Fruit fly (Drosophila melanogaster) whole organism, embryonic: Measurements from ENCODE around the gene Naa80.
A peak's percentile ranks its signal among the peaks of the same experiment; 100 is the strongest.

ENCODE experiments used
- ATbp ChIP-seq: fragments of 200-800 bp; sonication (Bioruptor generic); optimal IDR thresholded peaks from 2 replicates; lab custom pipeline; 2017; ENCODE audit warnings: missing biosample characterization, mild to moderate bottlenecking, missing genetic modification characterization, missing genetic modification reagents
- Adf1 ChIP-seq: fragments of 200-800 bp; sonication (Bioruptor generic); IDR thresholded peaks from 2 replicates; pipeline ENCODE4 v1.3.6; 2022; ENCODE audit warnings: missing biosample characterization, missing genetic modification characterization
- CG10366 ChIP-seq: fragments of 200-800 bp; sonication (Bioruptor generic); IDR thresholded peaks from 2 replicates; pipeline ENCODE4 v1.3.6; 2022; ENCODE audit warnings: missing biosample characterization, missing genetic modification characterization
- CG11696 ChIP-seq: fragments of 200-800 bp; sonication (Bioruptor generic); IDR thresholded peaks from 2 replicates; pipeline ENCODE4 v1.3.6; 2022; ENCODE audit warnings: missing biosample characterization, missing genetic modification characterization
- CG12391 ChIP-seq: fragments of 200-800 bp; sonication (Bioruptor generic); optimal IDR thresholded peaks from 3 replicates; lab custom pipeline; 2018; ENCODE audit warnings: missing biosample characterization, mild to moderate bottlenecking, missing genetic modification characterization, moderate library complexity
- CG17802 ChIP-seq: fragments of 200-800 bp; sonication (Bioruptor generic); optimal IDR thresholded peaks from 2 replicates; lab custom pipeline; 2018; ENCODE audit warnings: missing biosample characterization, mild to moderate bottlenecking, missing genetic modification characterization, moderate library complexity
- CG18599 ChIP-seq: fragments of 200-800 bp; sonication (Bioruptor generic); optimal IDR thresholded peaks from 3 replicates; lab custom pipeline; 2017; ENCODE audit warnings: missing biosample characterization, missing genetic modification characterization, mild to moderate bottlenecking, moderate library complexity, missing genetic modification reagents
- CG3163 ChIP-seq: fragments of 200-800 bp; sonication (Bioruptor generic); optimal IDR thresholded peaks from 3 replicates; lab custom pipeline; 2016; ENCODE audit warnings: missing biosample characterization, missing genetic modification characterization
- CG32772 ChIP-seq: fragments of 200-800 bp; sonication (Bioruptor generic); IDR thresholded peaks from 2 replicates; pipeline ENCODE4 v1.3.6; 2022; ENCODE audit warnings: missing biosample characterization, missing genetic modification characterization
- CG34422 ChIP-seq: fragments of 200-800 bp; sonication (Bioruptor generic); IDR thresholded peaks from 3 replicates; pipeline ENCODE4 v1.3.6; 2022; ENCODE audit warnings: missing biosample characterization, missing genetic modification characterization
- CG4820 ChIP-seq: fragments of 200-800 bp; sonication (Bioruptor generic); optimal IDR thresholded peaks from 3 replicates; lab custom pipeline; 2016; ENCODE audit warnings: missing biosample characterization, missing genetic modification characterization
- CG6175 ChIP-seq: fragments of 200-800 bp; sonication (Bioruptor generic); IDR thresholded peaks from 3 replicates; pipeline ENCODE4 v1.3.6; 2022; ENCODE audit warnings: missing biosample characterization, missing genetic modification characterization
- CG7839 ChIP-seq: fragments of 200-800 bp; sonication (Bioruptor generic); optimal IDR thresholded peaks from 3 replicates; lab custom pipeline; 2018; ENCODE audit warnings: missing biosample characterization, mild to moderate bottlenecking, missing genetic modification characterization, moderate library complexity
- CG9797 ChIP-seq: fragments of 200-800 bp; sonication (Bioruptor generic); optimal IDR thresholded peaks from 3 replicates; lab custom pipeline; 2018; ENCODE audit warnings: missing biosample characterization, mild to moderate bottlenecking, missing genetic modification characterization
- CG9932 ChIP-seq: fragments of 200-800 bp; sonication (Bioruptor generic); IDR thresholded peaks from 2 replicates; pipeline ENCODE4 v1.3.6; 2022; ENCODE audit warnings: missing biosample characterization, missing genetic modification characterization
- CTCF ChIP-seq: fragments of 200-800 bp; sonication (Bioruptor generic); optimal IDR thresholded peaks from 2 replicates; lab custom pipeline; 2017; ENCODE audit warnings: missing biosample characterization, mild to moderate bottlenecking, missing genetic modification characterization, moderate library complexity
- Dbx ChIP-seq: fragments of 200-800 bp; sonication (Bioruptor generic); IDR thresholded peaks from 3 replicates; pipeline ENCODE4 v1.3.6; 2022; ENCODE audit warnings: missing biosample characterization, missing genetic modification characterization
- Drgx ChIP-seq: fragments of 200-800 bp; sonication (Bioruptor generic); IDR thresholded peaks from 2 replicates; pipeline ENCODE4 v1.3.6; 2022; ENCODE audit warnings: missing biosample characterization, missing genetic modification characterization
- Ets97D ChIP-seq: fragments of 200-800 bp; sonication (Bioruptor generic); optimal IDR thresholded peaks from 3 replicates; lab custom pipeline; 2016; ENCODE audit warnings: missing biosample characterization, missing genetic modification characterization
- MTF-1 ChIP-seq: fragments of 200-800 bp; sonication (Bioruptor generic); optimal IDR thresholded peaks from 2 replicates; lab custom pipeline; 2018; ENCODE audit warnings: missing biosample characterization, mild to moderate bottlenecking, missing genetic modification characterization, borderline replicate concordance
- Med ChIP-seq: fragments of 200-800 bp; sonication (Bioruptor generic); peaks from one replicate; lab custom pipeline; 2016; ENCODE audit warnings: missing biosample characterization, missing genetic modification characterization, mild to moderate bottlenecking, inconsistent platforms, moderate library complexity
- Nf-YA ChIP-seq: fragments of 200-800 bp; sonication (Bioruptor generic); IDR thresholded peaks from 2 replicates; pipeline ENCODE4 v1.3.6; 2022; ENCODE audit warnings: missing biosample characterization, missing genetic modification characterization
- PHDP ChIP-seq: fragments of 200-800 bp; sonication (Bioruptor generic); optimal IDR thresholded peaks from 3 replicates; lab custom pipeline; 2018; ENCODE audit warnings: missing biosample characterization, mild to moderate bottlenecking, missing genetic modification characterization, moderate library complexity
- Pdp1 ChIP-seq, 2 experiments: fragments of 200-800 bp; sonication (Bioruptor generic); optimal IDR thresholded peaks; 3 replicates each; lab custom pipeline; 2016; ENCODE audit warnings: missing biosample characterization in 2 of 2, missing genetic modification characterization in 2 of 2, mild to moderate bottlenecking in 1 of 2, moderate library complexity in 1 of 2
- Scr ChIP-seq: fragments of 200-800 bp; sonication (Bioruptor generic); IDR thresholded peaks from 2 replicates; pipeline ENCODE4 v1.3.6; 2022; ENCODE audit warnings: missing biosample characterization, missing genetic modification characterization; ENCODE audit not compliant: partially characterized antibody
- Sox102F ChIP-seq: fragments of 200-800 bp; sonication (Bioruptor generic); optimal IDR thresholded peaks from 2 replicates; lab custom pipeline; 2018; ENCODE audit warnings: missing biosample characterization, mild to moderate bottlenecking, missing genetic modification characterization, moderate library complexity
- Sry-β ChIP-seq: fragments of 200-800 bp; sonication (Bioruptor generic); optimal IDR thresholded peaks from 2 replicates; lab custom pipeline; 2018; ENCODE audit warnings: missing biosample characterization, mild to moderate bottlenecking, missing genetic modification characterization, moderate library complexity
- ara ChIP-seq: fragments of 200-800 bp; sonication (Bioruptor generic); IDR thresholded peaks from 2 replicates; pipeline ENCODE4 v1.3.6; 2022; ENCODE audit warnings: missing biosample characterization, missing genetic modification characterization
- bigmax ChIP-seq: fragments of 200-800 bp; sonication (Bioruptor generic); optimal IDR thresholded peaks from 2 replicates; lab custom pipeline; 2018; ENCODE audit warnings: missing biosample characterization, mild to moderate bottlenecking, missing genetic modification characterization
- chm ChIP-seq: fragments of 200-800 bp; sonication (Bioruptor generic); IDR thresholded peaks from 2 replicates; pipeline ENCODE4 v1.3.6; 2022; ENCODE audit warnings: missing biosample characterization, missing genetic modification characterization
- chn ChIP-seq: fragments of 200-800 bp; sonication (Bioruptor generic); optimal IDR thresholded peaks from 2 replicates; lab custom pipeline; 2016; ENCODE audit warnings: missing biosample characterization, missing genetic modification characterization
- dmrt99B ChIP-seq: fragments of 200-800 bp; sonication (Bioruptor generic); optimal IDR thresholded peaks from 2 replicates; lab custom pipeline; 2018; ENCODE audit warnings: missing biosample characterization, mild to moderate bottlenecking, missing genetic modification characterization, moderate library complexity
- ftz-f1 ChIP-seq: fragments of 200-800 bp; sonication (Bioruptor generic); optimal IDR thresholded peaks from 2 replicates; lab custom pipeline; 2016; ENCODE audit warnings: missing biosample characterization, missing genetic modification characterization
- gcm ChIP-seq: fragments of 200-800 bp; sonication (Bioruptor generic); optimal IDR thresholded peaks from 2 replicates; lab custom pipeline; 2019; ENCODE audit warnings: missing biosample characterization, mild to moderate bottlenecking, missing genetic modification characterization, moderate library complexity
- gsb ChIP-seq: fragments of 200-800 bp; sonication (Bioruptor generic); IDR thresholded peaks from 2 replicates; pipeline ENCODE4 v1.3.6; 2022; ENCODE audit warnings: missing biosample characterization, missing genetic modification characterization
- lbe ChIP-seq: fragments of 200-800 bp; sonication (Bioruptor generic); optimal IDR thresholded peaks from 2 replicates; lab custom pipeline; 2016; ENCODE audit warnings: missing biosample characterization, mild to moderate bottlenecking, missing genetic modification characterization
- mam ChIP-seq: fragments of 200-800 bp; sonication (Bioruptor generic); optimal IDR thresholded peaks from 3 replicates; lab custom pipeline; 2016; ENCODE audit warnings: missing biosample characterization, missing genetic modification characterization
- nmo ChIP-seq: fragments of 200-800 bp; sonication (Bioruptor generic); optimal IDR thresholded peaks from 2 replicates; lab custom pipeline; 2018; ENCODE audit warnings: missing biosample characterization, mild to moderate bottlenecking, missing genetic modification characterization, moderate library complexity
- phol ChIP-seq: fragments of 200-800 bp; sonication (Bioruptor generic); optimal IDR thresholded peaks from 3 replicates; lab custom pipeline; 2018; ENCODE audit warnings: missing biosample characterization, mild to moderate bottlenecking, missing genetic modification characterization, moderate library complexity
- pnt ChIP-seq: fragments of 200-800 bp; sonication (Bioruptor generic); optimal IDR thresholded peaks from 3 replicates; lab custom pipeline; 2016; ENCODE audit warnings: missing biosample characterization, missing genetic modification characterization
- prd ChIP-seq, 3 experiments: fragments of >200 bp in 2 of 3; fragments of 200-800 bp in 1 of 3; sonication (Bioruptor generic) in 1 of 3; optimal IDR thresholded peaks in 2 of 3; IDR thresholded peaks in 1 of 3; 2 replicates in 2 of 3; 3 replicates in 1 of 3; pipeline versions ENCODE4 v1.3.6 to Lab custom; 2017 to 2022; ENCODE audit warnings: missing biosample characterization in 1 of 3, missing genetic modification characterization in 1 of 3
- sens-2 ChIP-seq: fragments of 200-800 bp; sonication (Bioruptor generic); IDR thresholded peaks from 2 replicates; pipeline ENCODE4 v1.3.6; 2022; ENCODE audit warnings: missing biosample characterization, missing genetic modification characterization
- stc ChIP-seq: fragments of 200-800 bp; sonication (Bioruptor generic); IDR thresholded peaks from 2 replicates; pipeline ENCODE4 v1.3.6; 2022; ENCODE audit warnings: missing biosample characterization, missing genetic modification characterization
- tap ChIP-seq: fragments of 200-800 bp; optimal IDR thresholded peaks from 3 replicates; lab custom pipeline; 2019; ENCODE audit warnings: missing biosample characterization, mild to moderate bottlenecking, missing genetic modification characterization, moderate library complexity
- unpg ChIP-seq: fragments of 200-800 bp; sonication (Bioruptor generic); optimal IDR thresholded peaks from 3 replicates; lab custom pipeline; 2018; ENCODE audit warnings: missing biosample characterization, mild to moderate bottlenecking, missing genetic modification characterization, moderate library complexity
- vvl ChIP-seq: fragments of 200-800 bp; sonication (Bioruptor generic); IDR thresholded peaks from 2 replicates; pipeline ENCODE4 v1.3.6; 2022; ENCODE audit warnings: missing biosample characterization, missing genetic modification characterization
- yki ChIP-seq: fragments of >200 bp; optimal IDR thresholded peaks from 3 replicates; lab custom pipeline; 2018

The Naa80 gene

DNA sequence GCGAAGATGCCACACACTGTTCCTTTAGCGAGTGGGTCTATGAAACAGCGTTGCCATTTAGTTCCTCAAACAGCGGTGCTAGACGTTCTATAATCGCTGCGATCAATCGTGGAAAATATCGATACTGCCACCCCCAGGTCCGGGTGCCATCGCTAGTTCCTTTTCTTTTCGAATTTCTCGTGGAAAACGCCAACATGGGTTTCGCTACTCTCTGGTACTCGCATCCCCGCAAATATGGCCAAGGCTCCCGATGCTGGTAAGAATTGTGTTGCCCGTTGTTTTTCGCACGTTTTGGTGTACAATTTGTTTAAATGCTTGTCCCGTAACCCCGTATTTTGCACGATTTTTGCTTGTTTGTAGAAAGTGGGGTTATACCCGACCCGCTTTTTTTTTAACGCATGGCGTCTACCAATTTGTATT, 10.3 kb downstream of the Naa80 start, which contains the start of gene RpS29 (continued):
- TF ChIP-seq yki (lab: Kevin White, UChicago), result no peak
- TF ChIP-seq gsb (GFP tag; lab: Robert Waterston, UW), result peak; percentile 77
- peak; percentile 82 to 89 for TF ChIP-seq Pdp1 (GFP tag; optimal IDR thresholded peaks at IDR 0.05; lab: Kevin White, UChicago)
- TF ChIP-seq ftz-f1 (GFP tag; lab: Kevin White, UChicago), result peak; percentile 74
- peak; percentile 53 for TF ChIP-seq Sry-β (GFP tag; lab: Kevin White, UChicago)
- TF ChIP-seq lbe (GFP tag; lab: Kevin White, UChicago), result peak; percentile 58
- TF ChIP-seq pnt, result peak; percentile 73
- TF ChIP-seq CG17802 (tag; lab: Kevin White, UChicago), result peak; percentile 53
- peak; percentile 74 for TF ChIP-seq Adf1 (GFP tag; lab: Robert Waterston, UW)

DNA sequence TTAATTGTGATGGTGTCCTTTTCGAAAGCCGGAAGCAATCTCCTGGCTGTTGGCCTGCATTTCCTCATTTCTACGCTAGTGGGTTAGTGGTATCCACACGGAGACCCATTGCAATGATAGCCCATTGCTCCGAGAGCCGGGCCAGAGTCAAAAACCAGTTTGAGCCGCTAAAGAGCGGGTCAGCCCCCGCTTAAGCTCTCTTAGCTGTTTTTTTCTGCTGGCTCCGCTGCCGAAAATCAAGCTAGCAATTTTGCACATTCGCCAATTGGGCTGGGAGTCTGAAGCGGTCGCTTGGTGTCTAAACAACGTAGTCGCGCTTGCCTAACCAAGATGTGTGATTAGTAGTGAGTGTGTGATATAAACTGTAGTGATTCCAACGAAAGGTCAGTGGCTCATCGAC, 12.1 kb downstream of the Naa80 start, which contains the start of gene CG12947:
TSS of gene CG12947 (plus strand) at position 301 of the 400 bp plus-strand sequence.
- TF ChIP-seq CG9797 (GFP tag; lab: Kevin White, UChicago) (no peak), ara (no peak), Dbx (GFP tag; lab: Robert Waterston, UW) (0 out of 3 replicates have a peak, but pooled peaks have one; percentile 14), CTCF (no peak), chm (GFP tag; lab: Robert Waterston, UW) (0 out of 2 replicates have a peak, but pooled peaks have one; percentile 12), CG9932 (0 out of 2 replicates have a peak, but pooled peaks have one; percentile 11), gcm (no peak), CG34422 (GFP tag; lab: Robert Waterston, UW) (0 out of 3 replicates have a peak, but pooled peaks have one; percentile 16), CG3163 (peak; percentile 26), CG6175 (0 out of 3 replicates have a peak, but pooled peaks have one; percentile 45), Drgx (GFP tag; lab: Robert Waterston, UW) (0 out of 2 replicates have a peak, but pooled peaks have one; percentile 21), Scr (GFP tag; lab: Robert Waterston, UW) (peak; percentile 11; the same call in 1 of the 2 replicates), CG4820 (GFP tag; lab: Kevin White, UChicago) (no peak), sens-2 (GFP tag; lab: Robert Waterston, UW) (no peak), Med (GFP tag; lab: Kevin White, UChicago) (peak; percentile 51), chn (GFP tag; lab: Kevin White, UChicago) (no peak)

DNA sequence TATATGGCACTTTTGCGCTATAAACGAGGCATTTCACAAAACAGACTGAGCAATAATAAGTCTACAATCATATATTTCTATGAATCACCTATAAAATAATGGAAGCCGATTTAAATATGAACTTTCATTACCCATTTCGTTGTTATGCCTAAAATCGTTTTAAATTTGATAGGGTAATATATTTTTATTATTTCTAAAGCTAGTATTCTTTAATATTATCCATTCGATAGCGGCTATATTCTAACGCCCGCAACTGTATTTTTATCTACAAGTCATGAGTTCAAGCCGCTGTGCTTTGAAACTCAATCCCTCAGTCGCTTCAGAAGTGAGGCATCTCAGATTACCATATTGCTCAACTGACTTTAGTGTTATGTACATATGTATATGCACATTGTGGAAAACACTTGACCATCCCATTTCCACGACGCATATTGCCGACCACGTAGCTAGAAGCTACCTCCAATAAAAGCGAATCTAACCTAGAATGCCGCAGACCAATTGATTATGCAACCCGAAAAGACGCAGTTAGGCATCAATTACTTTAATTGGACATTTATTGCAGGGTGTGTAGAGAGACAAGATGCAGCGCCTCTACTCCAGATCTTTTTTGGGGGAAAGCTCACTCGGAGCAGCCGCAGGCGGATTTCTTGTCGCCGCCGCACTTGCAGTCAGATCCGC, 15.7 kb downstream of the Naa80 start:
- TF ChIP-seq Nf-YA (GFP tag; lab: Robert Waterston, UW), result no peak
- TF ChIP-seq unpg (GFP tag; lab: Kevin White, UChicago), result peak; percentile 47
- TF ChIP-seq phol, result peak; percentile 16
- TF ChIP-seq tap (tag; lab: Kevin White, UChicago), result peak; percentile 14
- peak; percentile 26 for TF ChIP-seq PHDP (tag; lab: Kevin White, UChicago)
- TF ChIP-seq Sox102F, result peak; percentile 25
- 0 out of 2 replicates have a peak, but pooled peaks have one; percentile 8 for TF ChIP-seq vvl (GFP tag; lab: Robert Waterston, UW)
- peak; percentile 41 for TF ChIP-seq CG7839 (tag; lab: Kevin White, UChicago)
- TF ChIP-seq CG18599, result peak; percentile 7
- no peak for TF ChIP-seq CG32772 (GFP tag; lab: Robert Waterston, UW)
- peak; percentile 34 for TF ChIP-seq dmrt99B (tag; lab: Kevin White, UChicago)
- TF ChIP-seq bigmax (GFP tag; lab: Kevin White, UChicago), result peak; percentile 66
- TF ChIP-seq MTF-1 (GFP tag; lab: Kevin White, UChicago), result peak; percentile 49
- TF ChIP-seq ATbp (GFP tag; lab: Kevin White, UChicago), result peak; percentile 29
- TF ChIP-seq CG10366 (GFP tag; lab: Robert Waterston, UW), result no peak
- TF ChIP-seq stc (GFP tag; lab: Robert Waterston, UW), result no peak
- peak; percentile 16 for TF ChIP-seq CG12391 (tag; lab: Kevin White, UChicago)
- TF ChIP-seq Ets97D (GFP tag; lab: Kevin White, UChicago), result no peak
- peak; percentile 79 for TF ChIP-seq CG11696 (GFP tag; lab: Robert Waterston, UW)
- peak; percentile 5 for TF ChIP-seq nmo (GFP tag; lab: Kevin White, UChicago)
- TF ChIP-seq mam (GFP tag; lab: Kevin White, UChicago), result no peak
- peak in 1 of 2 experiments; percentile 95 for TF ChIP-seq Pdp1 (GFP tag; optimal IDR thresholded peaks at IDR 0.05; lab: Kevin White, UChicago)
- no peak for TF ChIP-seq prd (optimal IDR thresholded peaks at IDR 0.05; lab: Kevin White, UChicago)
- TF ChIP-seq prd (GFP tag; IDR thresholded peaks at IDR 0.05; lab: Robert Waterston, UW), result 0 out of 3 replicates have a peak, but pooled peaks have one; percentile 17
